Fruit fly (Drosophila melanogaster): Measurements from ENCODE around the gene CG4036.
A peak's percentile ranks its signal among the peaks of the same experiment; 100 is the strongest.

The CG4036 gene

dm6 chr2L:9763212-9763869, 27.3 kb upstream of the CG4036 start, which contains the start of the genes Taf11 and und (continued):
- TF ChIP-seq bbx (GFP tag; IDR thresholded peaks at IDR 0.05; ENCODE audit: partially characterized antibody) (0 out of 2 replicates have a peak, but pooled peaks have one; percentile 44), insv (GFP tag; optimal IDR thresholded peaks at IDR 0.05) (no peak), Ets65A (GFP tag) (peak; percentile 90), en (GFP tag; optimal IDR thresholded peaks at IDR 0.05) (no peak), chinmo (GFP tag; IDR thresholded peaks at IDR 0.05; ENCODE audit: partially characterized antibody) (no peak), CG6791 (GFP tag; IDR thresholded peaks at IDR 0.05; ENCODE audit: partially characterized antibody) (no peak), cato (GFP tag; optimal IDR thresholded peaks at IDR 0.05; ENCODE audit: borderline replicate concordance) (no peak), Dfd (GFP tag; optimal IDR thresholded peaks at IDR 0.05) (no peak), HmgZ (tag; optimal IDR thresholded peaks at IDR 0.05) (peak; percentile 26), CG1832 (GFP tag; optimal IDR thresholded peaks at IDR 0.05) (no peak), luna (GFP tag; optimal IDR thresholded peaks at IDR 0.05) (no peak), CG1603 (tag; optimal IDR thresholded peaks at IDR 0.05) (no peak), wdn (GFP tag; IDR thresholded peaks at IDR 0.05) (no peak), CG43689 (GFP tag; IDR thresholded peaks at IDR 0.05) (no peak), pho (GFP tag; optimal IDR thresholded peaks at IDR 0.05) (no peak), CG7372 (GFP tag; IDR thresholded peaks at IDR 0.05) (no peak), ab (GFP tag; optimal IDR thresholded peaks at IDR 0.05) (no peak), CG15514 (GFP tag; optimal IDR thresholded peaks at IDR 0.05) (peak; percentile 99), CG12744 (GFP tag; optimal IDR thresholded peaks at IDR 0.05) (no peak), ac (GFP tag; optimal IDR thresholded peaks at IDR 0.05) (no peak), gro (GFP tag; optimal IDR thresholded peaks at IDR 0.05) (no peak), CG13624 (GFP tag; optimal IDR thresholded peaks at IDR 0.05) (no peak), odd (GFP tag; optimal IDR thresholded peaks at IDR 0.05) (no peak), seq (GFP tag; IDR thresholded peaks at IDR 0.05) (no peak), CG10267 (tag; optimal IDR thresholded peaks at IDR 0.05) (peak; percentile 94), lilli (GFP tag; optimal IDR thresholded peaks at IDR 0.05) (peak; percentile 23), CG3726 (GFP tag; IDR thresholded peaks at IDR 0.05) (no peak), h (optimal IDR thresholded peaks at IDR 0.05) (no peak), CG10565 (GFP tag; optimal IDR thresholded peaks at IDR 0.05) (no peak), oc (tag; optimal IDR thresholded peaks at IDR 0.05) (no peak), Lhr (GFP tag; optimal IDR thresholded peaks at IDR 0.05) (peak; percentile 15), Oli (tag; optimal IDR thresholded peaks at IDR 0.05) (no peak), Hmx (GFP tag; optimal IDR thresholded peaks at IDR 0.05) (no peak), kay (GFP tag; optimal IDR thresholded peaks at IDR 0.05) (no peak), CG7987 (GFP tag; optimal IDR thresholded peaks at IDR 0.05) (no peak), CG15601 (tag; optimal IDR thresholded peaks at IDR 0.05) (no peak), CG9876 (GFP tag; optimal IDR thresholded peaks at IDR 0.05) (no peak), Hmr (GFP tag; optimal IDR thresholded peaks at IDR 0.05) (no peak), CG2875 (GFP tag; optimal IDR thresholded peaks at IDR 0.05) (no peak), org-1 (GFP tag; optimal IDR thresholded peaks at IDR 0.05) (no peak), C15 (GFP tag; IDR thresholded peaks at IDR 0.05) (no peak), CG34224 (GFP tag; IDR thresholded peaks at IDR 0.05; ENCODE audit: partially characterized antibody) (peak; percentile 47; the same call in 2 of the 3 replicates), fd102C (GFP tag; optimal IDR thresholded peaks at IDR 0.05) (no peak), hbn (GFP tag; IDR thresholded peaks at IDR 0.05; ENCODE audit: partially characterized antibody) (peak; percentile 57), CG12071 (GFP tag; optimal IDR thresholded peaks at IDR 0.05) (no peak), CG5953 (GFP tag; IDR thresholded peaks at IDR 0.05) (no peak), peb (GFP tag; IDR thresholded peaks at IDR 0.05) (no peak), NFAT (GFP tag; IDR thresholded peaks at IDR 0.05) (no peak), inv (GFP tag; IDR thresholded peaks at IDR 0.05; ENCODE audit: partially characterized antibody) (peak; percentile 77), br (optimal IDR thresholded peaks at IDR 0.05) (no peak), Dbx (GFP tag; IDR thresholded peaks at IDR 0.05) (peak; percentile 62)

Measured in whole organism, embryonic.